Fruit fly (Drosophila melanogaster) whole organism, embryonic: Measurements from ENCODE around the gene Schip1.
A peak's percentile ranks its signal among the peaks of the same experiment; 100 is the strongest.

Experiments used
- Awh ChIP-seq: fragments of 200-800 bp; sonication (Bioruptor generic); IDR thresholded peaks from 2 replicates; pipeline ENCODE4, ENCODE4 v1.3.6; 2022; ENCODE audit warnings: missing biosample characterization, missing genetic modification characterization
- B-H2 ChIP-seq: fragments of 200-800 bp; sonication (Bioruptor generic); optimal IDR thresholded peaks from 2 replicates; lab custom pipeline; 2018; ENCODE audit warnings: missing biosample characterization, mild to moderate bottlenecking, missing genetic modification characterization
- BtbVII ChIP-seq: fragments of 200-800 bp; sonication (Bioruptor generic); optimal IDR thresholded peaks from 3 replicates; lab custom pipeline; 2017; ENCODE audit warnings: missing biosample characterization, mild to moderate bottlenecking, missing genetic modification characterization
- CG10147 ChIP-seq: fragments of 200-800 bp; sonication (Bioruptor generic); optimal IDR thresholded peaks from 2 replicates; lab custom pipeline; 2019; ENCODE audit warnings: missing biosample characterization, mild to moderate bottlenecking, missing genetic modification characterization, moderate library complexity
- CG1024 ChIP-seq: fragments of 200-800 bp; sonication (Bioruptor generic); IDR thresholded peaks from 2 replicates; pipeline ENCODE4 v1.3.6; 2022; ENCODE audit warnings: missing biosample characterization, missing genetic modification characterization
- CG10366 ChIP-seq: fragments of 200-800 bp; sonication (Bioruptor generic); IDR thresholded peaks from 2 replicates; pipeline ENCODE4 v1.3.6; 2022; ENCODE audit warnings: missing biosample characterization, missing genetic modification characterization
- CG10543 ChIP-seq: fragments of 200-800 bp; sonication (Bioruptor generic); optimal IDR thresholded peaks from 3 replicates; lab custom pipeline; 2017; ENCODE audit warnings: missing biosample characterization, mild to moderate bottlenecking, missing genetic modification characterization, moderate library complexity
- CG11695 ChIP-seq: fragments of 200-800 bp; sonication (Bioruptor generic); IDR thresholded peaks from 3 replicates; pipeline ENCODE4 v1.3.6; 2022; ENCODE audit warnings: missing biosample characterization, missing genetic modification characterization
- CG1233 ChIP-seq: fragments of 200-800 bp; sonication (Bioruptor generic); optimal IDR thresholded peaks from 4 replicates; lab custom pipeline; 2018; ENCODE audit warnings: missing biosample characterization, mild to moderate bottlenecking, missing genetic modification characterization
- CG12942 ChIP-seq: fragments of 200-800 bp; sonication (Bioruptor generic); optimal IDR thresholded peaks from 3 replicates; lab custom pipeline; 2016; ENCODE audit warnings: missing biosample characterization, missing genetic modification characterization
- CG13296 ChIP-seq: fragments of 200-800 bp; sonication (Bioruptor generic); optimal IDR thresholded peaks from 3 replicates; lab custom pipeline; 2018; ENCODE audit warnings: missing biosample characterization, mild to moderate bottlenecking, missing genetic modification characterization
- CG17186 ChIP-seq: fragments of 200-800 bp; sonication (Bioruptor generic); optimal IDR thresholded peaks from 3 replicates; lab custom pipeline; 2017; ENCODE audit warnings: missing biosample characterization, missing genetic modification reagents, missing genetic modification characterization
- CG34422 ChIP-seq: fragments of 200-800 bp; sonication (Bioruptor generic); IDR thresholded peaks from 3 replicates; pipeline ENCODE4 v1.3.6; 2022; ENCODE audit warnings: missing biosample characterization, missing genetic modification characterization
- CG3847 ChIP-seq: fragments of 200-800 bp; sonication (Bioruptor generic); IDR thresholded peaks from 2 replicates; pipeline ENCODE4 v1.3.6; 2022; ENCODE audit warnings: missing biosample characterization, missing genetic modification characterization
- CG4360 ChIP-seq: fragments of 200-800 bp; sonication (Bioruptor generic); IDR thresholded peaks from 2 replicates; pipeline ENCODE4 v1.3.6; 2022; ENCODE audit warnings: missing biosample characterization, missing genetic modification characterization
- CG5953 ChIP-seq: fragments of 200-800 bp; sonication (Bioruptor generic); IDR thresholded peaks from 2 replicates; pipeline ENCODE4 v1.3.6; 2022; ENCODE audit warnings: missing biosample characterization, missing genetic modification characterization
- CG7556 ChIP-seq: fragments of 200-800 bp; sonication (Bioruptor generic); optimal IDR thresholded peaks from 2 replicates; lab custom pipeline; 2017; ENCODE audit warnings: missing biosample characterization, mild to moderate bottlenecking, missing genetic modification characterization
- CG7963 ChIP-seq: fragments of 200-800 bp; sonication (Bioruptor generic); IDR thresholded peaks from 3 replicates; pipeline ENCODE4 v1.3.6; 2022; ENCODE audit warnings: missing biosample characterization, missing genetic modification characterization; ENCODE audit not compliant: partially characterized antibody
- CG7987 ChIP-seq: fragments of 200-800 bp; sonication (Bioruptor generic); optimal IDR thresholded peaks from 2 replicates; lab custom pipeline; 2018; ENCODE audit warnings: missing biosample characterization, mild to moderate bottlenecking, missing genetic modification characterization, moderate library complexity
- CG8290 ChIP-seq, 3 experiments: fragments of 200-800 bp; sonication (Bioruptor generic); optimal IDR thresholded peaks; 2 replicates each; lab custom pipeline; 2016 to 2019; ENCODE audit warnings: missing biosample characterization in 3 of 3, missing genetic modification characterization in 3 of 3, mild to moderate bottlenecking in 2 of 3, moderate library complexity in 1 of 3
- CG8478 ChIP-seq: fragments of >200 bp; optimal IDR thresholded peaks from 2 replicates; lab custom pipeline; 2018
- CkIIα-i1 ChIP-seq: fragments of 200-800 bp; sonication (Bioruptor generic); IDR thresholded peaks from 2 replicates; pipeline ENCODE4 v1.3.6; 2022; ENCODE audit warnings: missing biosample characterization, missing genetic modification characterization
- Dbx ChIP-seq: fragments of 200-800 bp; sonication (Bioruptor generic); IDR thresholded peaks from 3 replicates; pipeline ENCODE4 v1.3.6; 2022; ENCODE audit warnings: missing biosample characterization, missing genetic modification characterization
- Dip3 ChIP-seq: fragments of 200-800 bp; sonication (Bioruptor generic); optimal IDR thresholded peaks from 3 replicates; lab custom pipeline; 2016; ENCODE audit warnings: missing biosample characterization, missing genetic modification characterization
- Hey ChIP-seq: fragments of 200-800 bp; sonication (Bioruptor generic); optimal IDR thresholded peaks from 3 replicates; lab custom pipeline; 2018; ENCODE audit warnings: missing biosample characterization, mild to moderate bottlenecking, missing genetic modification characterization
- Lim3 ChIP-seq: fragments of 200-800 bp; sonication (Bioruptor generic); IDR thresholded peaks from 2 replicates; pipeline ENCODE4 v1.3.6; 2022; ENCODE audit warnings: missing biosample characterization, missing genetic modification characterization
- Max ChIP-seq: fragments of 200-800 bp; sonication (Bioruptor generic); optimal IDR thresholded peaks from 2 replicates; lab custom pipeline; 2016; ENCODE audit warnings: missing biosample characterization, mild to moderate bottlenecking, missing genetic modification characterization
- Meics ChIP-seq: fragments of 200-800 bp; sonication (Bioruptor generic); optimal IDR thresholded peaks from 2 replicates; lab custom pipeline; 2017; ENCODE audit warnings: missing biosample characterization, mild to moderate bottlenecking, missing genetic modification characterization
- Mes4 ChIP-seq: fragments of 200-800 bp; sonication (Bioruptor generic); optimal IDR thresholded peaks from 2 replicates; lab custom pipeline; 2016; ENCODE audit warnings: missing biosample characterization, missing genetic modification characterization
- Pdp1 ChIP-seq, 2 experiments: fragments of 200-800 bp; sonication (Bioruptor generic); optimal IDR thresholded peaks; 3 replicates each; lab custom pipeline; 2016; ENCODE audit warnings: missing biosample characterization in 2 of 2, missing genetic modification characterization in 2 of 2, mild to moderate bottlenecking in 1 of 2, moderate library complexity in 1 of 2
- Stat92E ChIP-seq, 3 experiments: fragments of >200 bp in 2 of 3; fragments of 200-800 bp in 1 of 3; sonication (Bioruptor generic) in 1 of 3; optimal IDR thresholded peaks; 2 replicates each; lab custom pipeline; 2017 to 2019; ENCODE audit warnings: missing biosample characterization in 3 of 3, missing genetic modification characterization in 3 of 3, mild to moderate bottlenecking in 1 of 3, moderate library complexity in 1 of 3
- bbx ChIP-seq: fragments of 200-800 bp; sonication (Bioruptor generic); IDR thresholded peaks from 2 replicates; pipeline ENCODE4 v1.3.6; 2022; ENCODE audit warnings: missing biosample characterization, missing genetic modification characterization; ENCODE audit not compliant: partially characterized antibody
- bsh ChIP-seq, 2 experiments: fragments of 200-800 bp; sonication (Bioruptor generic); optimal IDR thresholded peaks; 2 replicates each; lab custom pipeline; 2017 to 2018; ENCODE audit warnings: mild to moderate bottlenecking in 2 of 2, missing biosample characterization in 2 of 2, missing genetic modification characterization in 2 of 2, moderate library complexity in 1 of 2
- cg ChIP-seq: fragments of 200-800 bp; sonication (Bioruptor generic); optimal IDR thresholded peaks from 3 replicates; lab custom pipeline; 2019; ENCODE audit warnings: missing biosample characterization, mild to moderate bottlenecking, missing genetic modification characterization, moderate library complexity
- ci ChIP-seq: fragments of 200-800 bp; sonication (Bioruptor generic); IDR thresholded peaks from 3 replicates; pipeline ENCODE4 v1.3.6; 2022; ENCODE audit warnings: missing biosample characterization, missing genetic modification characterization
- da ChIP-seq: fragments of 200-800 bp; sonication (Bioruptor generic); optimal IDR thresholded peaks from 2 replicates; lab custom pipeline; 2016; ENCODE audit warnings: missing biosample characterization, missing genetic modification characterization
- danr ChIP-seq: fragments of 200-800 bp; sonication (Bioruptor generic); IDR thresholded peaks from 2 replicates; pipeline ENCODE4 v1.3.6; 2022; ENCODE audit warnings: missing biosample characterization, missing genetic modification characterization
- disco-r ChIP-seq: fragments of 200-800 bp; sonication (Bioruptor generic); optimal IDR thresholded peaks from 2 replicates; lab custom pipeline; 2016; ENCODE audit warnings: missing biosample characterization, missing genetic modification characterization
- ems ChIP-seq: fragments of 200-800 bp; sonication (Bioruptor generic); optimal IDR thresholded peaks from 3 replicates; lab custom pipeline; 2016; ENCODE audit warnings: missing biosample characterization, missing genetic modification characterization
- fd3F ChIP-seq: fragments of 200-800 bp; sonication (Bioruptor generic); optimal IDR thresholded peaks from 2 replicates; lab custom pipeline; 2018; ENCODE audit warnings: missing biosample characterization, mild to moderate bottlenecking, missing genetic modification characterization, moderate library complexity
- fu2 ChIP-seq: fragments of 200-800 bp; sonication (Bioruptor generic); optimal IDR thresholded peaks from 2 replicates; lab custom pipeline; 2016; ENCODE audit warnings: missing biosample characterization, missing genetic modification characterization
- hkb ChIP-seq, 2 experiments: fragments of 200-800 bp in 1 of 2; fragments of >200 bp in 1 of 2; sonication (Bioruptor generic) in 1 of 2; IDR thresholded peaks in 1 of 2; optimal IDR thresholded peaks in 1 of 2; 2 replicates each; pipeline versions ENCODE4 v1.3.6 to Lab custom; 2017 to 2022; ENCODE audit warnings: missing biosample characterization in 1 of 2, missing genetic modification characterization in 1 of 2
- lilli ChIP-seq: fragments of 200-800 bp; sonication (Bioruptor generic); optimal IDR thresholded peaks from 3 replicates; lab custom pipeline; 2016; ENCODE audit warnings: missing biosample characterization, missing genetic modification characterization
- lmd ChIP-seq: fragments of 200-800 bp; sonication (Bioruptor generic); IDR thresholded peaks from 2 replicates; pipeline ENCODE4 v1.3.6; 2022; ENCODE audit warnings: missing biosample characterization, missing genetic modification characterization
- maf-S ChIP-seq: fragments of 200-800 bp; sonication (Bioruptor generic); optimal IDR thresholded peaks from 2 replicates; lab custom pipeline; 2016; ENCODE audit warnings: missing biosample characterization, missing genetic modification characterization
- mam ChIP-seq: fragments of 200-800 bp; sonication (Bioruptor generic); optimal IDR thresholded peaks from 3 replicates; lab custom pipeline; 2016; ENCODE audit warnings: missing biosample characterization, missing genetic modification characterization
- pnt ChIP-seq: fragments of 200-800 bp; sonication (Bioruptor generic); optimal IDR thresholded peaks from 3 replicates; lab custom pipeline; 2016; ENCODE audit warnings: missing biosample characterization, missing genetic modification characterization
- sug ChIP-seq: fragments of 200-800 bp; optimal IDR thresholded peaks from 2 replicates; lab custom pipeline; 2019; ENCODE audit warnings: missing biosample characterization, mild to moderate bottlenecking, missing genetic modification characterization, moderate library complexity
- trh ChIP-seq: fragments of 200-800 bp; sonication (Bioruptor generic); optimal IDR thresholded peaks from 2 replicates; lab custom pipeline; 2016; ENCODE audit warnings: missing biosample characterization, missing genetic modification characterization
- zfh2 ChIP-seq: fragments of 200-800 bp; sonication (Bioruptor generic); optimal IDR thresholded peaks from 2 replicates; lab custom pipeline; 2016; ENCODE audit warnings: missing biosample characterization, missing genetic modification characterization

The Schip1 gene

DNA sequence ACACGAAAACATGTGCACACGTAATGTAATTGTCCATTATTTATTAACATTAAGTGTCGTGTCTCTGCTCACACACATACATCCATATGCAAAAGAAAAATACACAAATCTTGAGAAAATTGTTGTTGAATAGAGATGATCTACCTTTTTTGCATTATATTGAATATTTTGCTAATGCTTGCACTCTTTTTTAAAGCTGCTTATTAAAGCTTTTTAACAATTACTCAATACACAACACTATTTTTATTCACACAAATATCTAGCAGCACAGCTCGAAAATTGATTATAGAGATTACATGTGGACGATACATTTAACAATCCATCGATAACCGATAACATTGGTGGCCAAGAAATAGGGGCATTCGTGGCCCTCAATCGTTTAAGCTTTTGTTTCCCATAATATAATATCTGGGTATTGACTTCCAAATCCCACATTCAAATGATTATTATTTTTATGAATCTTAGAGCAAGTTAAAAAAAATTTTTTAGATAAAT, 38.8 kb downstream of the Schip1 start, which contains the start of gene Ufd4:
Ufd4 (minus strand) TSS at position 300 of the 495 bp plus-strand sequence.
- TF ChIP-seq CG10366 (GFP tag; lab: Robert Waterston, UW) = no peak
- peak; percentile 7 for TF ChIP-seq CG12942 (GFP tag; lab: Kevin White, UChicago)
- no peak for TF ChIP-seq Meics
- peak; percentile 45 to 80 for TF ChIP-seq Pdp1 (GFP tag; optimal IDR thresholded peaks at IDR 0.05; lab: Kevin White, UChicago)
- TF ChIP-seq Stat92E (GFP tag; optimal IDR thresholded peaks at IDR 0.05; lab: Kevin White, UChicago) = peak in 1 of 3 experiments; percentile 69
- peak; percentile 62 for TF ChIP-seq mam (GFP tag; lab: Kevin White, UChicago)
- TF ChIP-seq CG7987 (GFP tag; lab: Kevin White, UChicago) = peak; percentile 43
- TF ChIP-seq Mes4 (GFP tag; lab: Kevin White, UChicago) = peak; percentile 11
- TF ChIP-seq bbx (GFP tag; lab: Robert Waterston, UW) = peak; percentile 61; the same call in 1 of the 2 replicates
- peak; percentile 60 for TF ChIP-seq fd3F
- TF ChIP-seq pnt (GFP tag; lab: Kevin White, UChicago) = peak; percentile 8
- peak; percentile 33 for TF ChIP-seq CG8290 (GFP tag; optimal IDR thresholded peaks at IDR 0.05; lab: Kevin White, UChicago)
- TF ChIP-seq CG8290 (tag; optimal IDR thresholded peaks at IDR 0.05; lab: Kevin White, UChicago) = no peak
- peak; percentile 64 for TF ChIP-seq ems
- TF ChIP-seq sug = no peak
- TF ChIP-seq cg (GFP tag; lab: Kevin White, UChicago) = peak; percentile 84
- TF ChIP-seq BtbVII = no peak
- peak; percentile 60 for TF ChIP-seq zfh2 (GFP tag; lab: Kevin White, UChicago)
- no peak for TF ChIP-seq disco-r (GFP tag; lab: Kevin White, UChicago)
- no peak for TF ChIP-seq danr (GFP tag; lab: Robert Waterston, UW)
- TF ChIP-seq Dip3 (GFP tag; lab: Kevin White, UChicago) = peak; percentile 55
- TF ChIP-seq CG3847 (GFP tag; lab: Robert Waterston, UW) = no peak
- peak; percentile 48 for TF ChIP-seq B-H2 (GFP tag; lab: Kevin White, UChicago)
- no peak; the same call in 2 of the 3 replicates for TF ChIP-seq ci (GFP tag; lab: Robert Waterston, UW)
- peak; percentile 46 for TF ChIP-seq CG1233 (GFP tag; lab: Kevin White, UChicago)
- TF ChIP-seq CG10147 (GFP tag; lab: Kevin White, UChicago) = no peak
- no peak for TF ChIP-seq CG8478 (lab: Kevin White, UChicago)
- TF ChIP-seq CkIIα-i1 = no peak
- TF ChIP-seq CG13296 = peak; percentile 76
- no peak for TF ChIP-seq lmd
- no peak for TF ChIP-seq hkb (optimal IDR thresholded peaks at IDR 0.05; lab: Kevin White, UChicago)
- TF ChIP-seq hkb (GFP tag; IDR thresholded peaks at IDR 0.05; lab: Robert Waterston, UW) = peak; percentile 84
- no peak for TF ChIP-seq lilli (GFP tag; lab: Kevin White, UChicago)
- TF ChIP-seq bsh (GFP tag; optimal IDR thresholded peaks at IDR 0.05; lab: Kevin White, UChicago) = no peak
- peak; percentile 68; the same call in 1 of the 3 replicates for TF ChIP-seq Dbx (GFP tag; lab: Robert Waterston, UW)
- no peak for TF ChIP-seq da (GFP tag; lab: Kevin White, UChicago)
- TF ChIP-seq CG17186 = no peak
- TF ChIP-seq CG34422 (GFP tag; lab: Robert Waterston, UW) = no peak
- no peak for TF ChIP-seq CG10543 (GFP tag; lab: Kevin White, UChicago)
- no peak for TF ChIP-seq Awh (GFP tag; lab: Robert Waterston, UW)
- peak; percentile 54 for TF ChIP-seq maf-S
- TF ChIP-seq CG4360 (GFP tag; lab: Robert Waterston, UW) = peak; percentile 52; the same call in 1 of the 2 replicates
- TF ChIP-seq trh = no peak
- TF ChIP-seq CG1024 = peak; percentile 80; the same call in 1 of the 2 replicates
- peak; percentile 40 for TF ChIP-seq fu2
- peak; percentile 53 for TF ChIP-seq Max (GFP tag; lab: Kevin White, UChicago)
- peak; percentile 63; the same call in 2 of the 3 replicates for TF ChIP-seq CG11695
- TF ChIP-seq Hey (tag; lab: Kevin White, UChicago) = no peak
- TF ChIP-seq CG7963 (GFP tag; lab: Robert Waterston, UW) = no peak
- TF ChIP-seq CG7556 (GFP tag; lab: Kevin White, UChicago) = no peak
- TF ChIP-seq CG5953 = no peak
- TF ChIP-seq Lim3 (GFP tag; lab: Robert Waterston, UW) = no peak
